Worm (Caenorhabditis elegans): ENCODE data around the gene B0001.8.

DNA sequence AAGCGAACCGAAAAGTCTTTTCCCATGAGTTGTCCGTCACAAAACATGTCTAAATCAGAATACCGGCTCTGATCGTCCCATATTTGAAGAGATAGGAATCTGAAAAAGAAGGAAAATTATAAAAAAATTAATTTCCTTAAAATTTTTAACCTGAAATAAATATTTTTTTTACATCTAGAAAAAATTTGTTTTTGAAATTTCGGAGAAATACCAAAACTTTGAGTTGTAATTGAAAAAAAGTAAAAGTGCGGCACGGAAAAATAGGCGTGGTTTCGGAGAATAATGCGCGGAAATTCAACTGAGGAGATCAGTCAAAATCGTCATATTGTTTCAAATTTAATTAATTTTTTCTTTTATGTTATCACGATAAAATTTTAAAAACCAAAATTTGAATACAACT is 51.3 kb downstream of the B0001.8 start, which contains the start of gene F11A10.6:
- TF ChIP-seq egl-27 (tag; optimal IDR thresholded peaks at IDR 0.05) (no peak), ceh-9 (tag; optimal IDR thresholded peaks at IDR 0.05) (no peak), fos-1 (tag; optimal IDR thresholded peaks at IDR 0.05) (no peak), ama-1 (optimal IDR thresholded peaks at IDR 0.05) (no peak), nhr-25 (tag; optimal IDR thresholded peaks at IDR 0.05) (no peak)

Measured in whole organism, L3 larva.